Fruit fly (Drosophila melanogaster) whole organism, pupa: Measurements from ENCODE around the gene CG11417.

Experiments
- CG13204 ChIP-seq: fragments of 200-800 bp; sonication (Bioruptor generic); optimal IDR thresholded peaks from 2 replicates; lab custom pipeline; 2018; ENCODE audit warnings: missing biosample characterization, mild to moderate bottlenecking, missing genetic modification characterization, moderate library complexity
- CG14655 ChIP-seq: fragments of 200-800 bp; sonication (Bioruptor generic); optimal IDR thresholded peaks from 3 replicates; lab custom pipeline; 2017; ENCODE audit warnings: mild to moderate bottlenecking, missing biosample characterization, missing genetic modification reagents, missing genetic modification characterization
- CG32121 ChIP-seq: fragments of 200-800 bp; sonication (Bioruptor generic); IDR thresholded peaks from 2 replicates; pipeline ENCODE4 v1.3.6; 2022; ENCODE audit warnings: missing biosample characterization, missing genetic modification characterization
- CG34367 ChIP-seq: fragments of 200-800 bp; sonication (Bioruptor generic); optimal IDR thresholded peaks from 2 replicates; lab custom pipeline; 2018; ENCODE audit warnings: missing biosample characterization, mild to moderate bottlenecking, missing genetic modification characterization
- CG4496 ChIP-seq: fragments of 200-800 bp; sonication (Bioruptor generic); IDR thresholded peaks from 3 replicates; pipeline ENCODE4 v1.3.6; 2022; ENCODE audit warnings: missing biosample characterization, missing genetic modification characterization
- CG8159 ChIP-seq: fragments of 200-800 bp; sonication (Bioruptor generic); optimal IDR thresholded peaks from 3 replicates; lab custom pipeline; 2018; ENCODE audit warnings: missing biosample characterization, mild to moderate bottlenecking, missing genetic modification characterization, moderate library complexity
- CG8301 ChIP-seq: fragments of 200-800 bp; sonication (Bioruptor generic); optimal IDR thresholded peaks from 2 replicates; lab custom pipeline; 2018; ENCODE audit warnings: missing biosample characterization, mild to moderate bottlenecking, missing genetic modification characterization
- D1 ChIP-seq: fragments of 200-800 bp; sonication (Bioruptor generic); optimal IDR thresholded peaks from 2 replicates; lab custom pipeline; 2018; ENCODE audit warnings: missing biosample characterization, mild to moderate bottlenecking, missing genetic modification characterization, moderate library complexity
- EcR ChIP-seq: fragments of 200-800 bp; sonication (Bioruptor generic); optimal IDR thresholded peaks from 3 replicates; lab custom pipeline; 2019; ENCODE audit warnings: missing biosample characterization, missing genetic modification characterization, mild to moderate bottlenecking, moderate library complexity, missing genetic modification reagents
- Pif1B ChIP-seq: fragments of 200-800 bp; sonication (Bioruptor generic); optimal IDR thresholded peaks from 3 replicates; lab custom pipeline; 2016; ENCODE audit warnings: missing biosample characterization, missing genetic modification characterization
- Snoo ChIP-seq: fragments of 200-800 bp; sonication (Bioruptor generic); optimal IDR thresholded peaks from 3 replicates; lab custom pipeline; 2017; ENCODE audit warnings: missing biosample characterization, mild to moderate bottlenecking, missing genetic modification characterization, inconsistent platforms
- gl ChIP-seq: fragments of 200-800 bp; sonication (Bioruptor generic); optimal IDR thresholded peaks from 2 replicates; lab custom pipeline; 2018; ENCODE audit warnings: missing biosample characterization, mild to moderate bottlenecking, missing genetic modification characterization

dm6 chrX:1341944-1342392 lies 11.8 kb upstream of the CG11417 start, which contains the start of gene Naa30A:
- TF ChIP-seq CG8301 (tag; lab: Kevin White, UChicago) (no peak), CG8159 (tag; lab: Kevin White, UChicago) (peak; percentile 8), D1 (tag; lab: Kevin White, UChicago) (no peak), Snoo (tag; lab: Kevin White, UChicago) (no peak), Pif1B (no peak), CG32121 (GFP tag; lab: Robert Waterston, UW) (no peak), CG14655 (GFP tag; lab: Kevin White, UChicago) (no peak), CG13204 (GFP tag; lab: Kevin White, UChicago) (no peak), gl (tag; lab: Kevin White, UChicago) (no peak), CG34367 (tag; lab: Kevin White, UChicago) (no peak), CG4496 (no peak), EcR (GFP tag; lab: Kevin White, UChicago) (no peak)
